Fruit fly (Drosophila melanogaster) whole organism, embryonic: Measurements from ENCODE around the gene CG42716.

Source experiments
- Bteb2 ChIP-seq: fragments of 200-800 bp; sonication (Bioruptor generic); optimal IDR thresholded peaks from 2 replicates; lab custom pipeline; 2016; ENCODE audit warnings: missing biosample characterization, missing genetic modification characterization
- CG11085 ChIP-seq: fragments of 200-800 bp; sonication (Bioruptor generic); IDR thresholded peaks from 2 replicates; pipeline ENCODE4 v1.3.6; 2022; ENCODE audit warnings: missing biosample characterization, missing genetic modification characterization
- CG11398 ChIP-seq: fragments of 200-800 bp; sonication (Bioruptor generic); optimal IDR thresholded peaks from 2 replicates; lab custom pipeline; 2016; ENCODE audit warnings: missing biosample characterization, missing genetic modification characterization
- CG11456 ChIP-seq: fragments of 200-800 bp; sonication (Bioruptor generic); IDR thresholded peaks from 3 replicates; pipeline ENCODE4 v1.3.6; 2022; ENCODE audit warnings: missing biosample characterization, missing genetic modification characterization
- CG12155 ChIP-seq: fragments of 200-800 bp; sonication (Bioruptor generic); optimal IDR thresholded peaks from 3 replicates; lab custom pipeline; 2016; ENCODE audit warnings: missing biosample characterization, missing genetic modification characterization
- CG13775 ChIP-seq: fragments of 200-800 bp; sonication (Bioruptor generic); optimal IDR thresholded peaks from 3 replicates; lab custom pipeline; 2017; ENCODE audit warnings: missing biosample characterization, mild to moderate bottlenecking, missing genetic modification characterization
- CG14710 ChIP-seq: fragments of 200-800 bp; sonication (Bioruptor generic); optimal IDR thresholded peaks from 3 replicates; lab custom pipeline; 2019; ENCODE audit warnings: missing biosample characterization, mild to moderate bottlenecking, missing genetic modification characterization, moderate library complexity
- CG15514 ChIP-seq: fragments of 200-800 bp; sonication (Bioruptor generic); optimal IDR thresholded peaks from 3 replicates; lab custom pipeline; 2017; ENCODE audit warnings: missing biosample characterization, missing genetic modification characterization, mild to moderate bottlenecking, moderate library complexity, missing genetic modification reagents
- CG1647 ChIP-seq: fragments of 200-800 bp; sonication (Bioruptor generic); optimal IDR thresholded peaks from 3 replicates; lab custom pipeline; 2016; ENCODE audit warnings: missing biosample characterization, missing genetic modification characterization
- CG2199 ChIP-seq: fragments of 200-800 bp; sonication (Bioruptor generic); IDR thresholded peaks from 3 replicates; pipeline ENCODE4 v1.3.6; 2022; ENCODE audit warnings: missing biosample characterization, missing genetic modification characterization
- CG2202 ChIP-seq: fragments of 200-800 bp; sonication (Bioruptor generic); optimal IDR thresholded peaks from 2 replicates; lab custom pipeline; 2018; ENCODE audit warnings: missing biosample characterization, mild to moderate bottlenecking, missing genetic modification characterization
- CG30431 ChIP-seq: fragments of 200-800 bp; sonication (Bioruptor generic); optimal IDR thresholded peaks from 2 replicates; lab custom pipeline; 2017; ENCODE audit warnings: missing biosample characterization, missing genetic modification characterization
- CG4360 ChIP-seq: fragments of 200-800 bp; sonication (Bioruptor generic); IDR thresholded peaks from 2 replicates; pipeline ENCODE4 v1.3.6; 2022; ENCODE audit warnings: missing biosample characterization, missing genetic modification characterization
- CG4617 ChIP-seq: fragments of 200-800 bp; sonication (Bioruptor generic); optimal IDR thresholded peaks from 3 replicates; lab custom pipeline; 2016; ENCODE audit warnings: missing biosample characterization, missing genetic modification characterization, borderline replicate concordance
- CG4707 ChIP-seq: fragments of 200-800 bp; sonication (Bioruptor generic); optimal IDR thresholded peaks from 2 replicates; lab custom pipeline; 2018; ENCODE audit warnings: missing biosample characterization, mild to moderate bottlenecking, missing genetic modification characterization, moderate library complexity
- CG4820 ChIP-seq: fragments of 200-800 bp; sonication (Bioruptor generic); optimal IDR thresholded peaks from 3 replicates; lab custom pipeline; 2016; ENCODE audit warnings: missing biosample characterization, missing genetic modification characterization
- CG5180 ChIP-seq: fragments of 200-800 bp; sonication (Bioruptor generic); optimal IDR thresholded peaks from 3 replicates; lab custom pipeline; 2017; ENCODE audit warnings: missing biosample characterization, missing genetic modification characterization, mild to moderate bottlenecking, moderate library complexity, missing genetic modification reagents
- CG5953 ChIP-seq: fragments of 200-800 bp; sonication (Bioruptor generic); IDR thresholded peaks from 2 replicates; pipeline ENCODE4 v1.3.6; 2022; ENCODE audit warnings: missing biosample characterization, missing genetic modification characterization
- CG6254 ChIP-seq: fragments of 200-800 bp; sonication (Bioruptor generic); optimal IDR thresholded peaks from 3 replicates; lab custom pipeline; 2017; ENCODE audit warnings: mild to moderate bottlenecking, missing biosample characterization, missing genetic modification reagents, missing genetic modification characterization
- CG7271 ChIP-seq: fragments of 200-800 bp; sonication (Bioruptor generic); optimal IDR thresholded peaks from 2 replicates; lab custom pipeline; 2018; ENCODE audit warnings: missing biosample characterization, mild to moderate bottlenecking, missing genetic modification characterization, moderate library complexity
- CG8089 ChIP-seq: fragments of 200-800 bp; sonication (Bioruptor generic); optimal IDR thresholded peaks from 3 replicates; lab custom pipeline; 2016; ENCODE audit warnings: missing biosample characterization, missing genetic modification characterization
- D ChIP-seq, 2 experiments: fragments of 200-800 bp in 1 of 2; fragments of >200 bp in 1 of 2; sonication (Bioruptor generic) in 1 of 2; optimal IDR thresholded peaks; 2 replicates in 1 of 2; 3 replicates in 1 of 2; lab custom pipeline; 2017; ENCODE audit warnings: mild to moderate bottlenecking in 1 of 2, missing biosample characterization in 1 of 2, missing genetic modification characterization in 1 of 2, missing genetic modification reagents in 1 of 2
- D19B ChIP-seq: fragments of 200-800 bp; sonication (Bioruptor generic); optimal IDR thresholded peaks from 2 replicates; lab custom pipeline; 2017; ENCODE audit warnings: missing biosample characterization, mild to moderate bottlenecking, missing genetic modification characterization
- Drgx ChIP-seq: fragments of 200-800 bp; sonication (Bioruptor generic); IDR thresholded peaks from 2 replicates; pipeline ENCODE4 v1.3.6; 2022; ENCODE audit warnings: missing biosample characterization, missing genetic modification characterization
- Ets65A ChIP-seq: fragments of 200-800 bp; sonication (Bioruptor generic); peaks from one replicate; lab custom pipeline; 2016; ENCODE audit warnings: missing biosample characterization, missing genetic modification characterization
- H15 ChIP-seq: fragments of 200-800 bp; sonication (Bioruptor generic); IDR thresholded peaks from 3 replicates; pipeline ENCODE4 v1.3.6; 2022; ENCODE audit warnings: missing biosample characterization, missing genetic modification characterization
- Hr3 ChIP-seq: fragments of 200-800 bp; sonication (Bioruptor generic); optimal IDR thresholded peaks from 3 replicates; lab custom pipeline; 2016; ENCODE audit warnings: missing biosample characterization, missing genetic modification characterization
- Hr78 ChIP-seq, 2 experiments: fragments of 200-800 bp in 1 of 2; fragments of >200 bp in 1 of 2; sonication (Bioruptor generic) in 1 of 2; optimal IDR thresholded peaks; 2 replicates each; lab custom pipeline; 2017 to 2019; ENCODE audit warnings: missing biosample characterization in 2 of 2, missing genetic modification characterization in 2 of 2, mild to moderate bottlenecking in 1 of 2, moderate library complexity in 1 of 2
- NFAT ChIP-seq: fragments of 200-800 bp; sonication (Bioruptor generic); IDR thresholded peaks from 2 replicates; pipeline ENCODE4 v1.3.6; 2022; ENCODE audit warnings: missing biosample characterization, missing genetic modification characterization
- Sin3A ChIP-seq: fragments of >200 bp; optimal IDR thresholded peaks from 2 replicates; lab custom pipeline; 2018
- Sox102F ChIP-seq: fragments of 200-800 bp; sonication (Bioruptor generic); optimal IDR thresholded peaks from 2 replicates; lab custom pipeline; 2018; ENCODE audit warnings: missing biosample characterization, mild to moderate bottlenecking, missing genetic modification characterization, moderate library complexity
- Spps ChIP-seq: fragments of 200-800 bp; sonication (Bioruptor generic); optimal IDR thresholded peaks from 2 replicates; lab custom pipeline; 2018; ENCODE audit warnings: missing biosample characterization, mild to moderate bottlenecking, missing genetic modification characterization
- amos ChIP-seq: fragments of 200-800 bp; sonication (Bioruptor generic); IDR thresholded peaks from 2 replicates; pipeline ENCODE4 v1.3.6; 2022; ENCODE audit warnings: missing biosample characterization, missing genetic modification characterization; ENCODE audit not compliant: partially characterized antibody
- bcd ChIP-seq: fragments of 200-800 bp; sonication (Bioruptor generic); optimal IDR thresholded peaks from 2 replicates; lab custom pipeline; 2017; ENCODE audit warnings: missing biosample characterization, mild to moderate bottlenecking, missing genetic modification characterization
- cato ChIP-seq: fragments of 200-800 bp; sonication (Bioruptor generic); optimal IDR thresholded peaks from 2 replicates; lab custom pipeline; 2016; ENCODE audit warnings: missing biosample characterization, missing genetic modification characterization, borderline replicate concordance
- fd3F ChIP-seq: fragments of 200-800 bp; sonication (Bioruptor generic); optimal IDR thresholded peaks from 2 replicates; lab custom pipeline; 2018; ENCODE audit warnings: missing biosample characterization, mild to moderate bottlenecking, missing genetic modification characterization, moderate library complexity
- gsb ChIP-seq: fragments of 200-800 bp; sonication (Bioruptor generic); IDR thresholded peaks from 2 replicates; pipeline ENCODE4 v1.3.6; 2022; ENCODE audit warnings: missing biosample characterization, missing genetic modification characterization
- kni ChIP-seq: fragments of 200-800 bp; sonication (Bioruptor generic); optimal IDR thresholded peaks from 3 replicates; lab custom pipeline; 2017; ENCODE audit warnings: mild to moderate bottlenecking, missing biosample characterization, missing genetic modification reagents, missing genetic modification characterization
- knrl ChIP-seq: fragments of 200-800 bp; sonication (Bioruptor generic); IDR thresholded peaks from 3 replicates; pipeline ENCODE4 v1.3.6; 2022; ENCODE audit warnings: missing biosample characterization, missing genetic modification characterization; ENCODE audit not compliant: partially characterized antibody
- nmo ChIP-seq: fragments of 200-800 bp; sonication (Bioruptor generic); optimal IDR thresholded peaks from 2 replicates; lab custom pipeline; 2018; ENCODE audit warnings: missing biosample characterization, mild to moderate bottlenecking, missing genetic modification characterization, moderate library complexity
- onecut ChIP-seq: fragments of 200-800 bp; sonication (Bioruptor generic); IDR thresholded peaks from 2 replicates; pipeline ENCODE4 v1.3.6; 2022; ENCODE audit warnings: missing biosample characterization, missing genetic modification characterization
- org-1 ChIP-seq: fragments of 200-800 bp; sonication (Bioruptor generic); optimal IDR thresholded peaks from 2 replicates; lab custom pipeline; 2017; ENCODE audit warnings: missing biosample characterization, missing genetic modification characterization
- pzg ChIP-seq: fragments of 200-800 bp; sonication (Bioruptor generic); optimal IDR thresholded peaks from 3 replicates; lab custom pipeline; 2018; ENCODE audit warnings: missing biosample characterization, mild to moderate bottlenecking, missing genetic modification characterization, moderate library complexity
- salm ChIP-seq: fragments of 200-800 bp; sonication (Bioruptor generic); optimal IDR thresholded peaks from 2 replicates; lab custom pipeline; 2018; ENCODE audit warnings: missing biosample characterization, mild to moderate bottlenecking, missing genetic modification characterization
- shn ChIP-seq: fragments of 200-800 bp; sonication (Bioruptor generic); optimal IDR thresholded peaks from 3 replicates; lab custom pipeline; 2016; ENCODE audit warnings: missing biosample characterization, missing genetic modification characterization
- sisA ChIP-seq: fragments of 200-800 bp; sonication (Bioruptor generic); IDR thresholded peaks from 2 replicates; pipeline ENCODE4 v1.3.6; 2022; ENCODE audit warnings: missing biosample characterization, missing genetic modification characterization
- slbo ChIP-seq: fragments of 200-800 bp; sonication (Bioruptor generic); IDR thresholded peaks from 2 replicates; pipeline ENCODE4 v1.3.6; 2022; ENCODE audit warnings: missing biosample characterization, missing genetic modification characterization
- sna ChIP-seq: fragments of 200-800 bp; sonication (Bioruptor generic); IDR thresholded peaks from 2 replicates; pipeline ENCODE4 v1.3.6; 2022; ENCODE audit warnings: missing biosample characterization, missing genetic modification characterization; ENCODE audit not compliant: partially characterized antibody
- ssp ChIP-seq: fragments of 200-800 bp; sonication (Bioruptor generic); IDR thresholded peaks from 2 replicates; pipeline ENCODE4 v1.3.6; 2022; ENCODE audit warnings: missing biosample characterization, missing genetic modification characterization

The CG42716 gene

dm6 chr3L:16045083-16045830, 11.7 kb downstream of the CG42716 start (continued):
- TF ChIP-seq slbo (peak; percentile 64), D19B (GFP tag; lab: Kevin White, UChicago) (no peak), CG15514 (GFP tag; lab: Kevin White, UChicago) (no peak), Spps (no peak), CG4707 (GFP tag; lab: Kevin White, UChicago) (no peak), Sin3A (no peak), CG5953 (GFP tag; lab: Robert Waterston, UW) (no peak), kni (GFP tag; lab: Kevin White, UChicago) (peak; percentile 41), sisA (GFP tag; lab: Robert Waterston, UW) (peak; percentile 53), CG5180 (GFP tag; lab: Kevin White, UChicago) (no peak), NFAT (GFP tag; lab: Robert Waterston, UW) (peak; percentile 14; the same call in 1 of the 2 replicates), Hr78 (GFP tag; optimal IDR thresholded peaks at IDR 0.05; lab: Kevin White, UChicago) (no peak), bcd (GFP tag; lab: Kevin White, UChicago) (no peak), shn (GFP tag; lab: Kevin White, UChicago) (no peak), pzg (GFP tag; lab: Kevin White, UChicago) (no peak), Bteb2 (peak; percentile 16), sna (GFP tag; lab: Robert Waterston, UW) (no peak), CG11456 (GFP tag; lab: Robert Waterston, UW) (no peak), CG2199 (GFP tag; lab: Robert Waterston, UW) (peak; percentile 67; the same call in 1 of the 3 replicates), CG6254 (GFP tag; lab: Kevin White, UChicago) (peak; percentile 47), CG4617 (GFP tag; lab: Kevin White, UChicago) (no peak), CG11398 (no peak), CG2202 (tag; lab: Kevin White, UChicago) (peak; percentile 10), CG14710 (tag; lab: Kevin White, UChicago) (peak; percentile 12), ssp (GFP tag; lab: Robert Waterston, UW) (no peak), CG1647 (GFP tag; lab: Kevin White, UChicago) (no peak), nmo (GFP tag; lab: Kevin White, UChicago) (peak; percentile 69), CG30431 (no peak), salm (peak; percentile 54), CG8089 (GFP tag; lab: Kevin White, UChicago) (no peak), CG4820 (GFP tag; lab: Kevin White, UChicago) (no peak), knrl (no peak), CG4360 (GFP tag; lab: Robert Waterston, UW) (0 out of 2 replicates have a peak, but pooled peaks have one; percentile 5), D (optimal IDR thresholded peaks at IDR 0.05; lab: Kevin White, UChicago) (peak; percentile 72), D (GFP tag; optimal IDR thresholded peaks at IDR 0.05; lab: Kevin White, UChicago) (peak; percentile 46), CG12155 (GFP tag; lab: Kevin White, UChicago) (no peak), onecut (GFP tag; lab: Robert Waterston, UW) (no peak), gsb (no peak), Ets65A (GFP tag; lab: Kevin White, UChicago) (peak; percentile 76), H15 (GFP tag; lab: Robert Waterston, UW) (no peak; the same call in 2 of the 3 replicates), CG13775 (no peak), fd3F (GFP tag; lab: Kevin White, UChicago) (peak; percentile 3), Hr3 (GFP tag; lab: Kevin White, UChicago) (no peak), org-1 (peak; percentile 32), amos (GFP tag; lab: Robert Waterston, UW) (no peak), CG11085 (GFP tag; lab: Robert Waterston, UW) (no peak), CG7271 (tag; lab: Kevin White, UChicago) (no peak), Drgx (no peak; the same call in 1 of the 2 replicates), Sox102F (GFP tag; lab: Kevin White, UChicago) (peak; percentile 64), cato (GFP tag; lab: Kevin White, UChicago) (no peak)
